Worm (Caenorhabditis elegans) whole organism, young adult: Measurements from ENCODE around the gene oma-1.

Experiments
- dpl-1 ChIP-seq: fragments of 150-350 bp; optimal IDR thresholded peaks from 2 replicates; lab custom pipeline; 2014; ENCODE audit warnings: missing biosample characterization, missing genetic modification reagents, missing genetic modification characterization
- efl-1 ChIP-seq: fragments of 150-350 bp; optimal IDR thresholded peaks from 2 replicates; lab custom pipeline; 2014; ENCODE audit warnings: missing biosample characterization, missing genetic modification reagents, missing genetic modification characterization
- snpc-4 ChIP-seq, 5 experiments: fragments of 150-350 bp in 1 of 5; sonication (generic microtip) in 4 of 5; optimal IDR thresholded peaks; 2 replicates each; lab custom pipeline; 2014 to 2018; ENCODE audit warnings: missing genetic modification characterization in 5 of 5, missing biosample characterization in 3 of 5, antibody characterized with exemption in 2 of 5, mild to moderate bottlenecking in 2 of 5, missing compliant biosample characterization in 2 of 5, missing genotype in 2 of 5, moderate library complexity in 2 of 5, missing genetic modification reagents in 1 of 5

ce11 chrIV:8886228-8886627 is 2.5 kb upstream of the oma-1 start, which contains the start of gene C09G9.5:
- no peak for TF ChIP-seq dpl-1
- TF ChIP-seq snpc-4 (GFP tag; optimal IDR thresholded peaks at IDR 0.05; lab: Kevin White, UChicago), result no peak
- no peak for TF ChIP-seq snpc-4 (tag; optimal IDR thresholded peaks at IDR 0.05; lab: Kevin White, UChicago)
- no peak for TF ChIP-seq efl-1 (GFP tag; lab: Kevin White, UChicago)
